Worm (Caenorhabditis elegans) whole organism, midembryonic: Measurements from ENCODE around the gene F38B7.10.

ENCODE experiments used
- flt-1 ChIP-seq: fragments of 200-800 bp; sonication (Bioruptor generic); IDR thresholded peaks from 2 replicates; pipeline ENCODE4 v1.3.6; 2022; ENCODE audit warnings: missing genetic modification characterization, missing compliant biosample characterization
- ztf-23 ChIP-seq: fragments of 200-800 bp; sonication (Bioruptor generic); IDR thresholded peaks from 2 replicates; pipeline ENCODE4 v1.3.6; 2022; ENCODE audit warnings: missing genetic modification reagents, missing genetic modification characterization, missing compliant biosample characterization
- ztf-29 ChIP-seq: fragments of 200-800 bp; sonication (Bioruptor generic); IDR thresholded peaks from 2 replicates; pipeline ENCODE4 v1.3.6; 2022; ENCODE audit warnings: missing genetic modification reagents, missing genetic modification characterization, missing compliant biosample characterization

DNA sequence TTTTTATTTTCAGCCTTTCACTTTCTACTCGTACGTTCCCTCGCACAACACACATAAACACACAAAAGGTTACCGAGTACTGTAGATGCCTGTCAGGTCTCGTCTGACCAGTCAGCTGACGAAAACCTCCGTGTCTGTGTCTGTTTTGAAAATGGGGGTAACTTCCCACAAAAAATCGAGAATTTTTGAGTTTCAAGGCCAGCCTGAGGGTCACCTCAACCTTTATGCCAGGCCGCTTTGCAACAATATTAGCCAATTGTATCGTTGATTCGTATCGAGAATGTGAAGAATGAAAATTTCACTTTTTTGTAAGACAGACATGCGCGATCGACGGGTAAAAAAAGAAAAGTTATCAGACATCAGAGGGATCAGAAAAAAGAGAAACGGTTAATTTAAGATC, 14.2 kb upstream of the F38B7.10 start:
- no peak for TF ChIP-seq ztf-29
- no peak for TF ChIP-seq ztf-23 (GFP tag; lab: Robert Waterston, UW)
- TF ChIP-seq flt-1: no peak
